Fruit fly (Drosophila melanogaster) whole organism, embryonic: Measurements from ENCODE around the gene CG13898.

ENCODE experiments used
- Ada2b ChIP-seq: fragments of 200-800 bp; sonication (Bioruptor generic); IDR thresholded peaks from 2 replicates; pipeline ENCODE4 v1.3.6; 2022; ENCODE audit warnings: missing biosample characterization, missing genetic modification characterization
- Blimp-1 ChIP-seq: fragments of 200-800 bp; sonication (Bioruptor generic); optimal IDR thresholded peaks from 3 replicates; lab custom pipeline; 2018; ENCODE audit warnings: missing biosample characterization, missing genetic modification characterization, mild to moderate bottlenecking, moderate library complexity, missing genetic modification reagents
- CG11247 ChIP-seq: fragments of 200-800 bp; sonication (Bioruptor generic); IDR thresholded peaks from 2 replicates; pipeline ENCODE4 v1.3.6; 2022; ENCODE audit warnings: missing biosample characterization, missing genetic modification characterization
- CG14050 ChIP-seq: fragments of 200-800 bp; sonication (Bioruptor generic); IDR thresholded peaks from 3 replicates; pipeline ENCODE4 v1.3.6; 2022; ENCODE audit warnings: missing biosample characterization, missing genetic modification characterization
- CG15479 ChIP-seq: fragments of 200-800 bp; sonication (Bioruptor generic); optimal IDR thresholded peaks from 3 replicates; lab custom pipeline; 2019; ENCODE audit warnings: missing biosample characterization, mild to moderate bottlenecking, missing genetic modification characterization, moderate library complexity
- CG17361 ChIP-seq: fragments of 200-800 bp; sonication (Bioruptor generic); IDR thresholded peaks from 3 replicates; pipeline ENCODE4 v1.3.6; 2022; ENCODE audit warnings: missing biosample characterization, missing genetic modification characterization
- CG17912 ChIP-seq: fragments of 200-800 bp; sonication (Bioruptor generic); optimal IDR thresholded peaks from 2 replicates; lab custom pipeline; 2018; ENCODE audit warnings: missing biosample characterization, mild to moderate bottlenecking, missing genetic modification characterization
- CG2120 ChIP-seq: fragments of 200-800 bp; sonication (Bioruptor generic); optimal IDR thresholded peaks from 3 replicates; lab custom pipeline; 2016; ENCODE audit warnings: missing biosample characterization, missing genetic modification characterization
- CG32532 ChIP-seq: fragments of 200-800 bp; sonication (Bioruptor generic); IDR thresholded peaks from 2 replicates; pipeline ENCODE4 v1.3.6; 2022; ENCODE audit warnings: missing biosample characterization, missing genetic modification characterization
- CG33213 ChIP-seq: fragments of 200-800 bp; sonication (Bioruptor generic); optimal IDR thresholded peaks from 3 replicates; lab custom pipeline; 2016; ENCODE audit warnings: missing biosample characterization, missing genetic modification characterization
- CG6689 ChIP-seq: fragments of 200-800 bp; sonication (Bioruptor generic); IDR thresholded peaks from 2 replicates; pipeline ENCODE4 v1.3.6; 2022; ENCODE audit warnings: missing biosample characterization, missing genetic modification characterization
- CG8281 ChIP-seq: fragments of 200-800 bp; sonication (Bioruptor generic); optimal IDR thresholded peaks from 2 replicates; lab custom pipeline; 2018; ENCODE audit warnings: missing biosample characterization, mild to moderate bottlenecking, missing genetic modification characterization, moderate library complexity
- CG8290 ChIP-seq, 3 experiments: fragments of 200-800 bp; sonication (Bioruptor generic); optimal IDR thresholded peaks; 2 replicates each; lab custom pipeline; 2016 to 2019; ENCODE audit warnings: missing biosample characterization in 3 of 3, missing genetic modification characterization in 3 of 3, mild to moderate bottlenecking in 2 of 3, moderate library complexity in 1 of 3
- CG9817 ChIP-seq: fragments of 200-800 bp; sonication (Bioruptor generic); optimal IDR thresholded peaks from 2 replicates; lab custom pipeline; 2018; ENCODE audit warnings: missing biosample characterization, mild to moderate bottlenecking, missing genetic modification characterization, moderate library complexity
- CrebB ChIP-seq: fragments of 200-800 bp; sonication (Bioruptor generic); optimal IDR thresholded peaks from 3 replicates; lab custom pipeline; 2018; ENCODE audit warnings: missing biosample characterization, mild to moderate bottlenecking, missing genetic modification characterization
- Dbx ChIP-seq: fragments of 200-800 bp; sonication (Bioruptor generic); IDR thresholded peaks from 3 replicates; pipeline ENCODE4 v1.3.6; 2022; ENCODE audit warnings: missing biosample characterization, missing genetic modification characterization
- Gug ChIP-seq: fragments of 200-800 bp; sonication (Bioruptor generic); IDR thresholded peaks from 4 replicates; pipeline ENCODE4 v1.3.6; 2022; ENCODE audit warnings: missing biosample characterization, missing genetic modification characterization
- H2.0 ChIP-seq: fragments of 200-800 bp; sonication (Bioruptor generic); IDR thresholded peaks from 2 replicates; pipeline ENCODE4 v1.3.6; 2022; ENCODE audit warnings: missing biosample characterization, missing genetic modification characterization
- Mad ChIP-seq: fragments of 200-800 bp; sonication (Bioruptor generic); optimal IDR thresholded peaks from 2 replicates; lab custom pipeline; 2016; ENCODE audit warnings: missing biosample characterization, missing genetic modification characterization
- Meics ChIP-seq: fragments of 200-800 bp; sonication (Bioruptor generic); optimal IDR thresholded peaks from 2 replicates; lab custom pipeline; 2017; ENCODE audit warnings: missing biosample characterization, mild to moderate bottlenecking, missing genetic modification characterization
- Nf-YC ChIP-seq: fragments of 200-800 bp; optimal IDR thresholded peaks from 3 replicates; lab custom pipeline; 2019; ENCODE audit warnings: missing biosample characterization, mild to moderate bottlenecking, missing genetic modification characterization, moderate library complexity
- ab ChIP-seq: fragments of 200-800 bp; sonication (Bioruptor generic); optimal IDR thresholded peaks from 2 replicates; lab custom pipeline; 2016; ENCODE audit warnings: missing biosample characterization, missing genetic modification characterization
- ap ChIP-seq: fragments of 200-800 bp; sonication (Bioruptor generic); IDR thresholded peaks from 2 replicates; pipeline ENCODE4 v1.3.6; 2022; ENCODE audit warnings: missing biosample characterization, missing genetic modification characterization
- croc ChIP-seq: fragments of 200-800 bp; sonication (Bioruptor generic); conservative IDR thresholded peaks from 3 replicates; pipeline ENCODE4 v1.3.6; 2022; ENCODE audit warnings: missing biosample characterization, missing genetic modification characterization
- dm ChIP-seq: fragments of 200-800 bp; sonication (Bioruptor generic); optimal IDR thresholded peaks from 3 replicates; lab custom pipeline; 2016; ENCODE audit warnings: missing biosample characterization, missing genetic modification characterization
- dpn ChIP-seq, 2 experiments: fragments of 200-800 bp; sonication (Bioruptor generic); optimal IDR thresholded peaks; 3 replicates each; lab custom pipeline; 2016; ENCODE audit warnings: missing biosample characterization in 2 of 2, missing genetic modification characterization in 2 of 2
- emc ChIP-seq: fragments of 200-800 bp; sonication (Bioruptor generic); optimal IDR thresholded peaks from 2 replicates; lab custom pipeline; 2016; ENCODE audit warnings: missing biosample characterization, missing genetic modification characterization
- ewg ChIP-seq: fragments of 200-800 bp; sonication (Bioruptor generic); optimal IDR thresholded peaks from 3 replicates; lab custom pipeline; 2017; ENCODE audit warnings: mild to moderate bottlenecking, missing biosample characterization, missing genetic modification reagents, missing genetic modification characterization
- fd64A ChIP-seq: fragments of 200-800 bp; sonication (Bioruptor generic); optimal IDR thresholded peaks from 3 replicates; lab custom pipeline; 2018; ENCODE audit warnings: missing biosample characterization, mild to moderate bottlenecking, missing genetic modification characterization
- gcm ChIP-seq: fragments of 200-800 bp; sonication (Bioruptor generic); optimal IDR thresholded peaks from 2 replicates; lab custom pipeline; 2019; ENCODE audit warnings: missing biosample characterization, mild to moderate bottlenecking, missing genetic modification characterization, moderate library complexity
- gem ChIP-seq: fragments of 200-800 bp; sonication (Bioruptor generic); optimal IDR thresholded peaks from 2 replicates; lab custom pipeline; 2019; ENCODE audit warnings: missing biosample characterization, mild to moderate bottlenecking, missing genetic modification characterization, moderate library complexity
- ken ChIP-seq: fragments of 200-800 bp; sonication (Bioruptor generic); IDR thresholded peaks from 3 replicates; pipeline ENCODE4 v1.3.6; 2022; ENCODE audit warnings: missing biosample characterization, missing genetic modification characterization
- lbe ChIP-seq: fragments of 200-800 bp; sonication (Bioruptor generic); optimal IDR thresholded peaks from 2 replicates; lab custom pipeline; 2016; ENCODE audit warnings: missing biosample characterization, mild to moderate bottlenecking, missing genetic modification characterization
- lmd ChIP-seq: fragments of 200-800 bp; sonication (Bioruptor generic); IDR thresholded peaks from 2 replicates; pipeline ENCODE4 v1.3.6; 2022; ENCODE audit warnings: missing biosample characterization, missing genetic modification characterization
- mld ChIP-seq: fragments of 200-800 bp; sonication (Bioruptor generic); IDR thresholded peaks from 3 replicates; pipeline ENCODE4 v1.3.6; 2022; ENCODE audit warnings: missing biosample characterization, missing genetic modification characterization; ENCODE audit not compliant: partially characterized antibody
- nerfin-2 ChIP-seq: fragments of 200-800 bp; sonication (Bioruptor generic); IDR thresholded peaks from 2 replicates; pipeline ENCODE4 v1.3.6; 2022; ENCODE audit warnings: missing biosample characterization, missing genetic modification characterization; ENCODE audit not compliant: partially characterized antibody
- otp ChIP-seq: fragments of 200-800 bp; sonication (Bioruptor generic); IDR thresholded peaks from 3 replicates; pipeline ENCODE4, ENCODE4 v1.3.6; 2022; ENCODE audit warnings: missing biosample characterization, missing genetic modification characterization
- pan ChIP-seq, 4 experiments: fragments of >200 bp in 3 of 4; fragments of 200-800 bp in 1 of 4; sonication (Bioruptor generic) in 1 of 4; optimal IDR thresholded peaks in 3 of 4; IDR thresholded peaks in 1 of 4; 2 replicates each; pipeline versions ENCODE4 v1.3.6 to Lab custom; 2017 to 2022; ENCODE audit warnings: missing biosample characterization in 2 of 4, missing genetic modification characterization in 2 of 4, mixed read lengths in 1 of 4
- prd ChIP-seq, 3 experiments: fragments of >200 bp in 2 of 3; fragments of 200-800 bp in 1 of 3; sonication (Bioruptor generic) in 1 of 3; optimal IDR thresholded peaks in 2 of 3; IDR thresholded peaks in 1 of 3; 2 replicates in 2 of 3; 3 replicates in 1 of 3; pipeline versions ENCODE4 v1.3.6 to Lab custom; 2017 to 2022; ENCODE audit warnings: missing biosample characterization in 1 of 3, missing genetic modification characterization in 1 of 3
- pum ChIP-seq: fragments of 200-800 bp; sonication (Bioruptor generic); optimal IDR thresholded peaks from 2 replicates; lab custom pipeline; 2016; ENCODE audit warnings: missing biosample characterization, missing genetic modification characterization
- sens ChIP-seq: fragments of 200-800 bp; sonication (Bioruptor generic); peaks from one replicate; lab custom pipeline; 2016; ENCODE audit warnings: missing biosample characterization, missing genetic modification characterization
- seq ChIP-seq: fragments of 200-800 bp; sonication (Bioruptor generic); IDR thresholded peaks from 2 replicates; pipeline ENCODE4 v1.3.6; 2022; ENCODE audit warnings: missing biosample characterization, missing genetic modification characterization
- so ChIP-seq: fragments of 200-800 bp; sonication (Bioruptor generic); IDR thresholded peaks from 3 replicates; pipeline ENCODE4 v1.3.6; 2022; ENCODE audit warnings: missing biosample characterization, missing genetic modification characterization
- sqz ChIP-seq: fragments of 200-800 bp; sonication (Bioruptor generic); optimal IDR thresholded peaks from 3 replicates; lab custom pipeline; 2018; ENCODE audit warnings: missing biosample characterization, mild to moderate bottlenecking, missing genetic modification characterization
- sr ChIP-seq: fragments of 200-800 bp; sonication (Bioruptor generic); IDR thresholded peaks from 3 replicates; pipeline ENCODE4 v1.3.6; 2022; ENCODE audit warnings: missing biosample characterization, missing genetic modification characterization

Gene CG13898

DNA sequence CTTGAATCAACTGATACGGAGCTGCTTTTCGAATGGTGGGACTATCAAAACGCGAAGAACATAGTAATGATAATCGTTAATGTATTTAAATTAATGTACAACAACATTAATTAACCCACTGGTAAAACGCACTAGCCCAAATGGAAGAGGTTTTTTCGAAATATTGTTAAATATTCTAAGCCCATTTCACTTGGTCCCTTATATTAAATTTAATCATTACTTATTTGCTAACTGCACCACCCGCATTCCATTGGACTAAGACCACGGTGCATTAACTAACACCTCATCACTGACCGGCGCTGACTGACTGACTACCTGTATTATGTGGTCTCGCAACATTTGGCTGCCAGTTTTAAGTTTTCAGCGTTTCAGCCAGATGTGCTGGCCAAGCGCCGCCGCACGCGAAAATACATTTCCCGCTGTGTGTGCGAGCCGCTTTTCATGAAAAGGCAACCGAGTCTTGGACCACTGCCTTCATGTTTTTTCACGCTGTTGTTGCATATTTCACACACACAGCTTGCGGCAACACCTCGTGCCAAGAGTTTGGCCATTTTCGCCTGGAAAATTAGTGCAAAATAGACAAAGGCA, 10.0 kb downstream of the CG13898 start (continued):
- TF ChIP-seq prd (optimal IDR thresholded peaks at IDR 0.05; lab: Kevin White, UChicago) (no peak), prd (GFP tag; IDR thresholded peaks at IDR 0.05; lab: Robert Waterston, UW) (peak; percentile 8; the same call in 1 of the 3 replicates), sr (no peak), Ada2b (GFP tag; lab: Robert Waterston, UW) (no peak; the same call in 1 of the 2 replicates), CG6689 (0 out of 2 replicates have a peak, but pooled peaks have one; percentile 15), CG8281 (tag; lab: Kevin White, UChicago) (no peak), lbe (GFP tag; lab: Kevin White, UChicago) (no peak), so (GFP tag; lab: Robert Waterston, UW) (0 out of 3 replicates have a peak, but pooled peaks have one; percentile 28), pum (GFP tag; lab: Kevin White, UChicago) (no peak), gem (tag; lab: Kevin White, UChicago) (peak; percentile 39), CG17361 (GFP tag; lab: Robert Waterston, UW) (peak; percentile 35; the same call in 1 of the 3 replicates), CG14050 (GFP tag; lab: Robert Waterston, UW) (no peak), sens (GFP tag; lab: Kevin White, UChicago) (peak; percentile 89), otp (GFP tag; lab: Robert Waterston, UW) (0 out of 3 replicates have a peak, but pooled peaks have one; percentile 28), CG32532 (GFP tag; lab: Robert Waterston, UW) (no peak), ken (0 out of 3 replicates have a peak, but pooled peaks have one; percentile 38), CG15479 (peak; percentile 51)

DNA sequence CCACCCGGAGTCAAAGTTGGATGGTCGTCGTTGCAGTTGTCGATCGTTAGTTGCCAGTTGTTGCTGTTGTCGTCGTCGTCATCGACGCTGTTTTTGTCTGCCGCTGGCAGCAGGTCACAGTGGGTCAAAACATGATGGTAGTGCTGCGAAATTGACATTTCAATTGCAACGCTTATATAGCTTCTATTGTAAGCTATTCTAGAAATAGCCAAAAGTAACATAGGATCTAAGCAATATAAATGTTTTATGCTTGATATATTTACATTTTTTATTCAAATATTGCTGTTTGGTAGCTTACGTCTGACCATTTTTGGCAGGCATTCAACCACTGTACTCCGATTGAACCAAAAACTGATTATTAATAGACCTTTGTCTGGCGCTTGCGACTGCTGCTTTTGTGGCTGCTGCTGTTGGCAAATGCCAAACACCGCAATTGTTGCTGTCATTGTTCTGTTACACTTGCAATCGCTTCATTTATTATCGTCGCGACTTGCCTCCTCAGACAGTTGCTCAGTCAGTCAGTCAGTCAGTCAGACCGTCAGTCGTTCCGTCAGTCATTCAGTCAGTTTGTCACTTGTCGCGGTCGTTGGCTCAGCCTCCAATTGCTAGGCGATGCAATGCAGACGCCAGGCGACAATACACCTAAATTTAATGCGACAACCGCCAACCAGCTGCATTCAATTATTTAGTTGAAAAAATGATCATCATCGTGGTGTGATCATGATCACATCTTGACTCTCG, 12.4 kb downstream of the CG13898 start:
- TF ChIP-seq ap (GFP tag; lab: Robert Waterston, UW), result 0 out of 2 replicates have a peak, but pooled peaks have one; percentile 25
- no peak for TF ChIP-seq CG2120
- TF ChIP-seq sqz (GFP tag; lab: Kevin White, UChicago), result peak; percentile 56
- peak; percentile 69 for TF ChIP-seq Blimp-1 (GFP tag; lab: Kevin White, UChicago)
- TF ChIP-seq gcm (GFP tag; lab: Kevin White, UChicago), result peak; percentile 73
- TF ChIP-seq H2.0 (GFP tag; lab: Robert Waterston, UW), result peak; percentile 21; the same call in 1 of the 2 replicates
- peak; percentile 7 for TF ChIP-seq dm
- TF ChIP-seq prd (optimal IDR thresholded peaks at IDR 0.05; lab: Kevin White, UChicago), result no peak
- TF ChIP-seq prd (GFP tag; IDR thresholded peaks at IDR 0.05; lab: Robert Waterston, UW), result peak; percentile 73
- peak; percentile 25 for TF ChIP-seq CG9817
- no peak for TF ChIP-seq Mad (GFP tag; lab: Kevin White, UChicago)
- peak; percentile 5 for TF ChIP-seq CG33213 (GFP tag; lab: Kevin White, UChicago)
- TF ChIP-seq Gug (GFP tag; lab: Robert Waterston, UW), result peak; percentile 34; the same call in 1 of the 4 replicates
- TF ChIP-seq emc (GFP tag; lab: Kevin White, UChicago), result no peak
- TF ChIP-seq dpn (GFP tag; optimal IDR thresholded peaks at IDR 0.05; lab: Kevin White, UChicago), result peak; percentile 43
- no peak for TF ChIP-seq CG17912 (GFP tag; lab: Kevin White, UChicago)
- peak; percentile 6 for TF ChIP-seq Meics (GFP tag; lab: Kevin White, UChicago)
- TF ChIP-seq ab (GFP tag; lab: Kevin White, UChicago), result no peak
- peak; percentile 56; the same call in 1 of the 3 replicates for TF ChIP-seq mld (GFP tag; lab: Robert Waterston, UW)
- TF ChIP-seq Nf-YC (tag; lab: Kevin White, UChicago), result peak; percentile 29
- no peak for TF ChIP-seq pan (optimal IDR thresholded peaks at IDR 0.05; lab: Kevin White, UChicago)
- TF ChIP-seq pan (GFP tag; optimal IDR thresholded peaks at IDR 0.05 in 1 of 2, IDR thresholded peaks at IDR 0.05 in 1 of 2), result peak in 1 of 2 experiments; percentile 65
- TF ChIP-seq CG8290 (GFP tag; optimal IDR thresholded peaks at IDR 0.05; lab: Kevin White, UChicago), result peak; percentile 25
- no peak for TF ChIP-seq CG8290 (tag; optimal IDR thresholded peaks at IDR 0.05; lab: Kevin White, UChicago)
- peak; percentile 73 for TF ChIP-seq nerfin-2 (GFP tag; lab: Robert Waterston, UW)
- TF ChIP-seq ken, result peak; percentile 52; the same call in 1 of the 3 replicates
- TF ChIP-seq lmd (GFP tag; lab: Robert Waterston, UW), result peak; percentile 62
- peak; percentile 30 for TF ChIP-seq ewg (GFP tag; lab: Kevin White, UChicago)
- TF ChIP-seq croc (GFP tag; lab: Robert Waterston, UW), result peak; percentile 57
- no peak for TF ChIP-seq CG11247 (GFP tag; lab: Robert Waterston, UW)
- TF ChIP-seq Dbx (GFP tag; lab: Robert Waterston, UW), result no peak
- peak; percentile 48 for TF ChIP-seq CrebB (tag; lab: Kevin White, UChicago)
- peak; percentile 49; the same call in 1 of the 2 replicates for TF ChIP-seq seq (GFP tag; lab: Robert Waterston, UW)
- TF ChIP-seq fd64A, result peak; percentile 18
